Worm (Caenorhabditis elegans): ENCODE results near the gene F53F4.15.

DNA sequence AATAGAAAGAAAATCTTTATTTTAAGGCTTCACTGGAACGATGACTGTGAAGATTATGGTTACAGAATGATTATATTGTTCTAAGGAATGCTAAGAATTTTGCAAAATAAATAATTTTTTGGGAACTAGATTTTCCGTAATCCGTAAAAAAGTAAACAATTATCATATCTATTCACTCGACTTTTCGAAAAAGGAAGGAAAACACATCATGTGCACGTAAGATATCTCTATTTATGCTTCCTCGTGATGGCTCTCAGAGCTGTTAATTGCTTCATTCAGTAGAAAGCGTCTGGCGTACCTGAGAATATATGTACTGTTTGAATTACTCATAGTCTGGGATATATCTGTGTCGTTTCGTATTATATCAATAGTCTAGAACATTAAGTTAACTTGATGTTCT, 1.0 kb upstream of the F53F4.15 start, which contains the start of gene srd-11:
- TF ChIP-seq lin-39 (tag; optimal IDR thresholded peaks at IDR 0.05) (no peak), mdl-1 (tag; optimal IDR thresholded peaks at IDR 0.05) (no peak), unc-130 (tag; optimal IDR thresholded peaks at IDR 0.05) (no peak), egl-27 (tag; optimal IDR thresholded peaks at IDR 0.05) (no peak), ets-5 (GFP tag; IDR thresholded peaks at IDR 0.05) (no peak), C04F5.9 (tag; optimal IDR thresholded peaks at IDR 0.05) (no peak), lsy-2 (tag; optimal IDR thresholded peaks at IDR 0.05) (no peak), fkh-4 (tag; optimal IDR thresholded peaks at IDR 0.05; ENCODE audit: borderline replicate concordance) (no peak), tlp-1 (tag; optimal IDR thresholded peaks at IDR 0.05) (no peak), lir-3 (tag; optimal IDR thresholded peaks at IDR 0.05; ENCODE audit: poor library complexity) (no peak), xbp-1 (tag; optimal IDR thresholded peaks at IDR 0.05) (no peak), unc-98 (GFP tag; IDR thresholded peaks at IDR 0.05) (no peak)

Data from whole organism, L1 larva.